Worm (Caenorhabditis elegans): Measurements from ENCODE around the gene pho-5.

- TF ChIP-seq R02D3.7 (tag; optimal IDR thresholded peaks at IDR 0.05) (no peak), daf-12 (tag; optimal IDR thresholded peaks at IDR 0.05) (no peak), jun-1 (tag; optimal IDR thresholded peaks at IDR 0.05) (no peak), nhr-23 (tag; optimal IDR thresholded peaks at IDR 0.05) (no peak), nhr-12 (tag; optimal IDR thresholded peaks at IDR 0.05) (no peak), lin-39 (tag; optimal IDR thresholded peaks at IDR 0.05) (no peak), nhr-11 (tag; optimal IDR thresholded peaks at IDR 0.05) (no peak), snpc-4 (tag; optimal IDR thresholded peaks at IDR 0.05) (no peak)
Observed at ce11 chrIII:7253669-7254068, 32.0 kb downstream of the pho-5 start.
